Fruit fly (Drosophila melanogaster) whole organism, embryonic: Measurements from ENCODE around the gene ng4.
A peak's percentile ranks its signal among the peaks of the same experiment; 100 is the strongest.

ENCODE experiments used
- Adf1 ChIP-seq: fragments of 200-800 bp; sonication (Bioruptor generic); IDR thresholded peaks from 2 replicates; pipeline ENCODE4 v1.3.6; 2022; ENCODE audit warnings: missing biosample characterization, missing genetic modification characterization
- B-H1 ChIP-seq: fragments of 200-800 bp; sonication (Bioruptor generic); IDR thresholded peaks from 3 replicates; pipeline ENCODE4 v1.3.6; 2022; ENCODE audit warnings: missing biosample characterization, missing genetic modification characterization
- CG10147 ChIP-seq: fragments of 200-800 bp; sonication (Bioruptor generic); optimal IDR thresholded peaks from 2 replicates; lab custom pipeline; 2019; ENCODE audit warnings: missing biosample characterization, mild to moderate bottlenecking, missing genetic modification characterization, moderate library complexity
- CG1024 ChIP-seq: fragments of 200-800 bp; sonication (Bioruptor generic); IDR thresholded peaks from 2 replicates; pipeline ENCODE4 v1.3.6; 2022; ENCODE audit warnings: missing biosample characterization, missing genetic modification characterization
- CG11696 ChIP-seq: fragments of 200-800 bp; sonication (Bioruptor generic); IDR thresholded peaks from 2 replicates; pipeline ENCODE4 v1.3.6; 2022; ENCODE audit warnings: missing biosample characterization, missing genetic modification characterization
- CG12769 ChIP-seq: fragments of 200-800 bp; sonication (Bioruptor generic); optimal IDR thresholded peaks from 2 replicates; lab custom pipeline; 2019; ENCODE audit warnings: missing biosample characterization, mild to moderate bottlenecking, missing genetic modification characterization, moderate library complexity
- CG13775 ChIP-seq: fragments of 200-800 bp; sonication (Bioruptor generic); optimal IDR thresholded peaks from 3 replicates; lab custom pipeline; 2017; ENCODE audit warnings: missing biosample characterization, mild to moderate bottlenecking, missing genetic modification characterization
- CG14441 ChIP-seq: fragments of 200-800 bp; sonication (Bioruptor generic); IDR thresholded peaks from 2 replicates; pipeline ENCODE4 v1.3.6; 2022; ENCODE audit warnings: missing biosample characterization, missing genetic modification characterization
- CG15269 ChIP-seq: fragments of 200-800 bp; sonication (Bioruptor generic); optimal IDR thresholded peaks from 2 replicates; lab custom pipeline; 2018; ENCODE audit warnings: missing biosample characterization, mild to moderate bottlenecking, missing genetic modification characterization, moderate library complexity
- CG17361 ChIP-seq: fragments of 200-800 bp; sonication (Bioruptor generic); IDR thresholded peaks from 3 replicates; pipeline ENCODE4 v1.3.6; 2022; ENCODE audit warnings: missing biosample characterization, missing genetic modification characterization
- CG30403 ChIP-seq: fragments of 200-800 bp; sonication (Bioruptor generic); optimal IDR thresholded peaks from 3 replicates; lab custom pipeline; 2016; ENCODE audit warnings: missing biosample characterization, missing genetic modification characterization
- CG3163 ChIP-seq: fragments of 200-800 bp; sonication (Bioruptor generic); optimal IDR thresholded peaks from 3 replicates; lab custom pipeline; 2016; ENCODE audit warnings: missing biosample characterization, missing genetic modification characterization
- CG32767 ChIP-seq: fragments of 200-800 bp; sonication (Bioruptor generic); IDR thresholded peaks from 2 replicates; pipeline ENCODE4 v1.3.6; 2022; ENCODE audit warnings: missing biosample characterization, missing genetic modification characterization
- CG3847 ChIP-seq: fragments of 200-800 bp; sonication (Bioruptor generic); IDR thresholded peaks from 2 replicates; pipeline ENCODE4 v1.3.6; 2022; ENCODE audit warnings: missing biosample characterization, missing genetic modification characterization
- CG4282 ChIP-seq: fragments of 200-800 bp; sonication (Bioruptor generic); optimal IDR thresholded peaks from 2 replicates; lab custom pipeline; 2016; ENCODE audit warnings: missing biosample characterization, missing genetic modification characterization
- CG4424 ChIP-seq: fragments of 200-800 bp; sonication (Bioruptor generic); optimal IDR thresholded peaks from 3 replicates; lab custom pipeline; 2016; ENCODE audit warnings: missing biosample characterization, missing genetic modification characterization
- CG8388 ChIP-seq: fragments of 200-800 bp; sonication (Bioruptor generic); optimal IDR thresholded peaks from 2 replicates; lab custom pipeline; 2019; ENCODE audit warnings: missing biosample characterization, mild to moderate bottlenecking, missing genetic modification characterization, moderate library complexity
- CG8478 ChIP-seq: fragments of >200 bp; optimal IDR thresholded peaks from 2 replicates; lab custom pipeline; 2018
- CG9727 ChIP-seq: fragments of 200-800 bp; sonication (Bioruptor generic); optimal IDR thresholded peaks from 3 replicates; lab custom pipeline; 2017; ENCODE audit warnings: missing biosample characterization, mild to moderate bottlenecking, missing genetic modification characterization
- Dbx ChIP-seq: fragments of 200-800 bp; sonication (Bioruptor generic); IDR thresholded peaks from 3 replicates; pipeline ENCODE4 v1.3.6; 2022; ENCODE audit warnings: missing biosample characterization, missing genetic modification characterization
- Doc2 ChIP-seq: fragments of 200-800 bp; sonication (Bioruptor generic); IDR thresholded peaks from 2 replicates; pipeline ENCODE4 v1.3.6; 2022; ENCODE audit warnings: missing biosample characterization, missing genetic modification characterization
- GATAe ChIP-seq: fragments of 200-800 bp; sonication (Bioruptor generic); conservative IDR thresholded peaks from 2 replicates; pipeline ENCODE4 v1.3.6; 2022; ENCODE audit warnings: missing biosample characterization, missing genetic modification characterization
- HLHmδ ChIP-seq: fragments of 200-800 bp; sonication (Bioruptor generic); optimal IDR thresholded peaks from 2 replicates; lab custom pipeline; 2018; ENCODE audit warnings: missing biosample characterization, mild to moderate bottlenecking, missing genetic modification characterization, moderate library complexity
- Hr39 ChIP-seq: fragments of >200 bp; optimal IDR thresholded peaks from 2 replicates; lab custom pipeline; 2017
- Mrtf ChIP-seq: fragments of 200-800 bp; sonication (Bioruptor generic); IDR thresholded peaks from 3 replicates; pipeline ENCODE4 v1.3.6; 2022; ENCODE audit warnings: missing biosample characterization, missing genetic modification characterization
- NK7.1 ChIP-seq: fragments of 200-800 bp; sonication (Bioruptor generic); optimal IDR thresholded peaks from 3 replicates; lab custom pipeline; 2016; ENCODE audit warnings: missing biosample characterization, missing genetic modification characterization
- Neu2 ChIP-seq: fragments of 200-800 bp; sonication (Bioruptor generic); optimal IDR thresholded peaks from 3 replicates; lab custom pipeline; 2016; ENCODE audit warnings: missing biosample characterization, missing genetic modification characterization, borderline replicate concordance
- Oaz ChIP-seq: fragments of 200-800 bp; sonication (Bioruptor generic); IDR thresholded peaks from 2 replicates; pipeline ENCODE4 v1.3.6; 2022; ENCODE audit warnings: missing biosample characterization, missing genetic modification characterization
- Ptx1 ChIP-seq: fragments of 200-800 bp; sonication (Bioruptor generic); IDR thresholded peaks from 2 replicates; pipeline ENCODE4 v1.3.6; 2022; ENCODE audit warnings: missing biosample characterization, missing genetic modification characterization
- Rfx ChIP-seq: fragments of 200-800 bp; sonication (Bioruptor generic); IDR thresholded peaks from 2 replicates; pipeline ENCODE4 v1.3.6; 2022; ENCODE audit warnings: missing biosample characterization, missing genetic modification characterization
- ac ChIP-seq: fragments of 200-800 bp; sonication (Bioruptor generic); optimal IDR thresholded peaks from 3 replicates; lab custom pipeline; 2017; ENCODE audit warnings: missing biosample characterization, mild to moderate bottlenecking, missing genetic modification characterization
- ap ChIP-seq: fragments of 200-800 bp; sonication (Bioruptor generic); IDR thresholded peaks from 2 replicates; pipeline ENCODE4 v1.3.6; 2022; ENCODE audit warnings: missing biosample characterization, missing genetic modification characterization
- cato ChIP-seq: fragments of 200-800 bp; sonication (Bioruptor generic); optimal IDR thresholded peaks from 2 replicates; lab custom pipeline; 2016; ENCODE audit warnings: missing biosample characterization, missing genetic modification characterization, borderline replicate concordance
- danr ChIP-seq: fragments of 200-800 bp; sonication (Bioruptor generic); IDR thresholded peaks from 2 replicates; pipeline ENCODE4 v1.3.6; 2022; ENCODE audit warnings: missing biosample characterization, missing genetic modification characterization
- dmrt11E ChIP-seq: fragments of 200-800 bp; sonication (Bioruptor generic); optimal IDR thresholded peaks from 3 replicates; lab custom pipeline; 2018; ENCODE audit warnings: missing biosample characterization, mild to moderate bottlenecking, missing genetic modification characterization, moderate library complexity
- ems ChIP-seq: fragments of 200-800 bp; sonication (Bioruptor generic); optimal IDR thresholded peaks from 3 replicates; lab custom pipeline; 2016; ENCODE audit warnings: missing biosample characterization, missing genetic modification characterization
- gsb ChIP-seq: fragments of 200-800 bp; sonication (Bioruptor generic); IDR thresholded peaks from 2 replicates; pipeline ENCODE4 v1.3.6; 2022; ENCODE audit warnings: missing biosample characterization, missing genetic modification characterization
- hkb ChIP-seq, 2 experiments: fragments of 200-800 bp in 1 of 2; fragments of >200 bp in 1 of 2; sonication (Bioruptor generic) in 1 of 2; IDR thresholded peaks in 1 of 2; optimal IDR thresholded peaks in 1 of 2; 2 replicates each; pipeline versions ENCODE4 v1.3.6 to Lab custom; 2017 to 2022; ENCODE audit warnings: missing biosample characterization in 1 of 2, missing genetic modification characterization in 1 of 2
- kay ChIP-seq: fragments of 200-800 bp; sonication (Bioruptor generic); optimal IDR thresholded peaks from 2 replicates; lab custom pipeline; 2016; ENCODE audit warnings: missing biosample characterization, missing genetic modification characterization
- kni ChIP-seq: fragments of 200-800 bp; sonication (Bioruptor generic); optimal IDR thresholded peaks from 3 replicates; lab custom pipeline; 2017; ENCODE audit warnings: mild to moderate bottlenecking, missing biosample characterization, missing genetic modification reagents, missing genetic modification characterization
- knrl ChIP-seq: fragments of 200-800 bp; sonication (Bioruptor generic); IDR thresholded peaks from 3 replicates; pipeline ENCODE4 v1.3.6; 2022; ENCODE audit warnings: missing biosample characterization, missing genetic modification characterization; ENCODE audit not compliant: partially characterized antibody
- lbe ChIP-seq: fragments of 200-800 bp; sonication (Bioruptor generic); optimal IDR thresholded peaks from 2 replicates; lab custom pipeline; 2016; ENCODE audit warnings: missing biosample characterization, mild to moderate bottlenecking, missing genetic modification characterization
- nom ChIP-seq: fragments of 200-800 bp; sonication (Bioruptor generic); optimal IDR thresholded peaks from 2 replicates; lab custom pipeline; 2017; ENCODE audit warnings: missing biosample characterization, missing genetic modification characterization, mild to moderate bottlenecking, moderate library complexity, missing genetic modification reagents
- odd ChIP-seq: fragments of 200-800 bp; sonication (Bioruptor generic); optimal IDR thresholded peaks from 2 replicates; lab custom pipeline; 2017; ENCODE audit warnings: missing biosample characterization, mild to moderate bottlenecking, missing genetic modification characterization
- sens-2 ChIP-seq: fragments of 200-800 bp; sonication (Bioruptor generic); IDR thresholded peaks from 2 replicates; pipeline ENCODE4 v1.3.6; 2022; ENCODE audit warnings: missing biosample characterization, missing genetic modification characterization
- slp2 ChIP-seq: fragments of 200-800 bp; sonication (Bioruptor generic); optimal IDR thresholded peaks from 2 replicates; lab custom pipeline; 2016; ENCODE audit warnings: missing biosample characterization, missing genetic modification characterization
- tio ChIP-seq: fragments of 200-800 bp; sonication (Bioruptor generic); optimal IDR thresholded peaks from 2 replicates; lab custom pipeline; 2017; ENCODE audit warnings: missing biosample characterization, missing genetic modification characterization, inconsistent platforms
- vvl ChIP-seq: fragments of 200-800 bp; sonication (Bioruptor generic); IDR thresholded peaks from 2 replicates; pipeline ENCODE4 v1.3.6; 2022; ENCODE audit warnings: missing biosample characterization, missing genetic modification characterization
- z ChIP-seq: fragments of 200-800 bp; sonication (Bioruptor generic); IDR thresholded peaks from 3 replicates; pipeline ENCODE4 v1.3.6; 2022; ENCODE audit warnings: missing biosample characterization, missing genetic modification characterization
- zf30C ChIP-seq: fragments of 200-800 bp; sonication (Bioruptor generic); optimal IDR thresholded peaks from 3 replicates; lab custom pipeline; 2018; ENCODE audit warnings: missing biosample characterization, mild to moderate bottlenecking, missing genetic modification characterization

The ng4 gene

dm6 chrX:3255569-3256309, 11.7 kb upstream of the ng4 start (continued):
- TF ChIP-seq CG12769 (peak; percentile 63), Oaz (GFP tag; lab: Robert Waterston, UW) (peak; percentile 87), GATAe (GFP tag; lab: Robert Waterston, UW) (peak; percentile 76), kni (GFP tag; lab: Kevin White, UChicago) (peak; percentile 34), CG30403 (GFP tag; lab: Kevin White, UChicago) (peak; percentile 97), CG8478 (lab: Kevin White, UChicago) (no peak), CG1024 (GFP tag; lab: Robert Waterston, UW) (peak; percentile 75), ap (GFP tag; lab: Robert Waterston, UW) (peak; percentile 85), CG32767 (peak; percentile 94), CG9727 (GFP tag; lab: Kevin White, UChicago) (peak; percentile 97), ac (GFP tag; lab: Kevin White, UChicago) (no peak), NK7.1 (GFP tag; lab: Kevin White, UChicago) (peak; percentile 75), Rfx (peak; percentile 94), B-H1 (GFP tag; lab: Robert Waterston, UW) (peak; percentile 85), ems (GFP tag; lab: Kevin White, UChicago) (peak; percentile 95), slp2 (peak; percentile 94), CG3163 (GFP tag; lab: Kevin White, UChicago) (peak; percentile 83), Ptx1 (GFP tag; lab: Robert Waterston, UW) (peak; percentile 94), CG14441 (GFP tag; lab: Robert Waterston, UW) (peak; percentile 90), CG8388 (GFP tag; lab: Kevin White, UChicago) (peak; percentile 90), lbe (GFP tag; lab: Kevin White, UChicago) (peak; percentile 53), cato (GFP tag; lab: Kevin White, UChicago) (peak; percentile 86), knrl (peak; percentile 33; the same call in 2 of the 3 replicates), hkb (optimal IDR thresholded peaks at IDR 0.05; lab: Kevin White, UChicago) (no peak), hkb (GFP tag; IDR thresholded peaks at IDR 0.05; lab: Robert Waterston, UW) (peak; percentile 96), vvl (GFP tag; lab: Robert Waterston, UW) (peak; percentile 94), dmrt11E (peak; percentile 67), sens-2 (0 out of 2 replicates have a peak, but pooled peaks have one; percentile 15), Neu2 (GFP tag; lab: Kevin White, UChicago) (peak; percentile 79), danr (GFP tag; lab: Robert Waterston, UW) (peak; percentile 88), CG10147 (GFP tag; lab: Kevin White, UChicago) (peak; percentile 96), kay (GFP tag; lab: Kevin White, UChicago) (peak; percentile 74), tio (GFP tag; lab: Kevin White, UChicago) (peak; percentile 96), CG4424 (GFP tag; lab: Kevin White, UChicago) (peak; percentile 97), CG17361 (GFP tag; lab: Robert Waterston, UW) (peak; percentile 97), CG15269 (peak; percentile 97), CG11696 (peak; percentile 79), CG4282 (GFP tag; lab: Kevin White, UChicago) (peak; percentile 74), CG3847 (GFP tag; lab: Robert Waterston, UW) (peak; percentile 95), Doc2 (GFP tag; lab: Robert Waterston, UW) (peak; percentile 66), z (GFP tag; lab: Robert Waterston, UW) (0 out of 3 replicates have a peak, but pooled peaks have one; percentile 30), Dbx (peak; percentile 95), Adf1 (peak; percentile 76), CG13775 (GFP tag; lab: Kevin White, UChicago) (peak; percentile 97), HLHmδ (GFP tag; lab: Kevin White, UChicago) (no peak), Mrtf (GFP tag; lab: Robert Waterston, UW) (peak; percentile 82; the same call in 2 of the 3 replicates), zf30C (no peak), odd (GFP tag; lab: Kevin White, UChicago) (peak; percentile 96), gsb (GFP tag; lab: Robert Waterston, UW) (peak; percentile 88), Hr39 (lab: Kevin White, UChicago) (no peak), nom (GFP tag; lab: Kevin White, UChicago) (peak; percentile 70)
